Worm (Caenorhabditis elegans): ENCODE results near the gene fbxa-95.

fbxa-95 gene

DNA sequence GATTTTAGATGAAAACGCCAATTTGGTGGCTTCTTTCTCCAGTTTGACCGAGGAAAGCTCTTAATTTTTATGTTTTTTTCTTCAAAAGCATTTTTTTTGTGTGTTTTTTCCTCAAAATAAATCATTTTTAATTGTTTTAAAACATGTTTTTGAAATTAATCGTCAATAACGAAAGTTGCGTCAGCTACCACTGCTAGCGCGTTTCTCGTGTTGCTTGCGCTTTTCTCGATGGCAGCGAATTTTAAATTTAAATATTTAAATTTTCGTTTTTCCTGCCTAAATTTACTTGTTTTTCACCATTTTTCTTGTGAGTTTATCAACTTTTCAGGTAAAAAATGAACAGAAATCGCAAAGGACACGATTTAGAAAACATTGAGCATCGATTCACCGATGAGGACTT is 33.4 kb upstream of the fbxa-95 start, which contains the start of gene prde-1:
Gene prde-1 (plus strand): TSS at position 322 of the 400 bp plus-strand sequence.
- TF ChIP-seq ces-1 (GFP tag; optimal IDR thresholded peaks at IDR 0.05), result no peak

DNA sequence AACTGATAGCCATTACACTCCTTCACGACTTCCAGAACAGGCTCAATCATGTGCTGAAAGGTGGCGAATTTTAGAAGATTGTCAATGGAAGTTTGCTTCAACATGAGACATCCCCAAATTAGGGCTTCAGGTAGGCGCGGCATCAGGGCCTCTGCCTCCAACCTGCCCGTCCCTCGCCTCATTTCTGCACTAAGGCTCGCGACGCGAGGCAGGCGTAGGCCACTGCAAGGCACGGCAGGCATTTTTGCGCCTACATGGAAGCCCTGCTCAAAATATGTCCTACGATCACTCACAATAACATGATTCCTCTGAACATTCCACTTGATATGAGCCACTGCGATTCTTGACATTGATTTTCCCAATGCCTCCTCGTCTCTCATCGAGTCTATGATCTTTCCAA is 28.0 kb upstream of the fbxa-95 start:
- TF ChIP-seq ceh-43 (GFP tag; optimal IDR thresholded peaks at IDR 0.05), result no peak
- no peak for TF ChIP-seq elt-3 (tag; optimal IDR thresholded peaks at IDR 0.05)
- TF ChIP-seq ceh-83 (GFP tag; optimal IDR thresholded peaks at IDR 0.05), result no peak
- no peak for TF ChIP-seq flh-1 (GFP tag; optimal IDR thresholded peaks at IDR 0.05)
- no peak for TF ChIP-seq sem-2 (GFP tag; optimal IDR thresholded peaks at IDR 0.05)
- TF ChIP-seq nhr-2 (tag; optimal IDR thresholded peaks at IDR 0.05), result no peak
- no peak for TF ChIP-seq ces-1 (GFP tag; optimal IDR thresholded peaks at IDR 0.05)
- no peak for TF ChIP-seq mab-5 (tag; optimal IDR thresholded peaks at IDR 0.05)
- TF ChIP-seq elt-1 (tag; optimal IDR thresholded peaks at IDR 0.05; ENCODE audit: borderline replicate concordance, insufficient read depth), result no peak
- no peak for TF ChIP-seq ztf-11 (tag; optimal IDR thresholded peaks at IDR 0.05)
- no peak for TF ChIP-seq ham-2 (GFP tag; optimal IDR thresholded peaks at IDR 0.05)
- no peak for TF ChIP-seq ceh-39 (tag; optimal IDR thresholded peaks at IDR 0.05)
- no peak for TF ChIP-seq hlh-1 (tag; optimal IDR thresholded peaks at IDR 0.05)

DNA sequence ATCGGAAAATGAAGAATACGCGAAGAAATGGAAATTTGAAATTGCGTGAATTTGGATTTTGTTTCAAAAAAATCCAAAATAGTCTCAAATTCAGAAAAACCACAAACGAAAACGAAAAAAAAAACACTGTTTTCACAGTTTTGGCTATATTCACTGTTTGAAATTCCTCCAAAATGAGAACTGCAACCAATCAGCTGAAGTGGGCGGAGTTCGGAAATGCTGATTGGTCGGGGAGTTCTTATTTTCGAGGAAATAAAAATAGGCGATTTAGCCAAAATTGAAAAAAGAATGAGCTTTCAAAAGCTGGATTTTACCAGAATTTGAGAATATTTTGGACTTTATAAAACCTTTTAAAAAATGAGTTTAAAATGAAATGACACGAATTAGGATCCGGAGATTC is 26.4 kb upstream of the fbxa-95 start, which contains the start of gene glb-14:
Gene glb-14 (minus strand): TSS at position 97 of the 400 bp plus-strand sequence.
- TF ChIP-seq unc-62 (GFP tag; optimal IDR thresholded peaks at IDR 0.05), result no peak
- no peak for TF ChIP-seq ceh-43 (GFP tag; optimal IDR thresholded peaks at IDR 0.05)
- no peak for TF ChIP-seq nhr-12 (tag; optimal IDR thresholded peaks at IDR 0.05)
- TF ChIP-seq sptf-1 (tag; optimal IDR thresholded peaks at IDR 0.05), result no peak
- no peak for TF ChIP-seq hlh-1 (tag; optimal IDR thresholded peaks at IDR 0.05)
- no peak for TF ChIP-seq nhr-2 (tag; optimal IDR thresholded peaks at IDR 0.05)
- TF ChIP-seq elt-1 (tag; optimal IDR thresholded peaks at IDR 0.05; ENCODE audit: borderline replicate concordance, insufficient read depth), result no peak
- no peak for TF ChIP-seq nhr-237 (tag; optimal IDR thresholded peaks at IDR 0.05)
- no peak for TF ChIP-seq lin-13 (tag; optimal IDR thresholded peaks at IDR 0.05)
- no peak for TF ChIP-seq nhr-28 (tag; optimal IDR thresholded peaks at IDR 0.05)
- TF ChIP-seq nhr-76 (tag; optimal IDR thresholded peaks at IDR 0.05), result no peak
- no peak for TF ChIP-seq elt-3 (tag; optimal IDR thresholded peaks at IDR 0.05)
- TF ChIP-seq cnd-1 (tag; optimal IDR thresholded peaks at IDR 0.05), result no peak
- TF ChIP-seq lin-32 (GFP tag; optimal IDR thresholded peaks at IDR 0.05), result no peak
- no peak for TF ChIP-seq mep-1 (tag; optimal IDR thresholded peaks at IDR 0.05)

DNA sequence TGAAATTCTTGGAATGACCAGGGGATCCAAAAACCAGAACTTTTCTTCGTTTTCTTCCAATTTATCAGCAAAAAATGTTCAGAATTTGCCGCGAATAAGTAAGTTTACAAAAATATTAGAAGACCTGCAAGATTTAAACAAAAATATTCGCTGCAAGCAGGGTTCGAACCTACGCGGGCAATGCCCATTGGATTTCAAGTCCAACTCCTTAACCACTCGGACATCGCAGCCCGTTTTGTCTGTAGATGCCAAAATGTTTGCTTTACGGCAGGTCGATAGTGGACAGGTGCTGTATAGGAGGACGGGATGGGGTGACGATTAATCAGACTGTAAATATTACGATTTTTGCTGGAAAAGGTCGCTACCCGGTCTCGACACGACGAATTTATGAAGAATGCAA is 23.5 kb upstream of the fbxa-95 start:
- TF ChIP-seq drap-1 (GFP tag; optimal IDR thresholded peaks at IDR 0.05) (peak; percentile 62), sptf-1 (tag; optimal IDR thresholded peaks at IDR 0.05) (peak; percentile 17), pha-4 (tag; optimal IDR thresholded peaks at IDR 0.05) (no peak)

DNA sequence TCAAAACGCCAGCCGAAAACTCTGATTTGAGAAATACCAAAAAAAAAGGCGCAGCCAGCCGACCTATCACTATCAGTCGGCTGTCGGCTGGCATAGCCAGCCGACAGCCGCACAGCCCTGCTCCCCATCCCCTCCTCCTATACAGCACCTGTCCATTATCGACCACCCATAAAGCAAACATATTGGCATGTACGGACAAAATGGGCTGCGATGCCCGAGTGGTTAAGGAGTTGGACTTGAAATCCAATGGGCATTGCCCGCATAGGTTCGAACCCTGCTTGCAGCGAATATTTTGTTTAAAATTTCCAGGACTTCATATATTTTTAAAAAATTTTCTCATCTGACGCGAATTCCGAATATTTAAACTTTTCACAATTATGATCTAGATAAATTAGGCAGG is 20.9 kb upstream of the fbxa-95 start:
- TF ChIP-seq unc-120 (tag; optimal IDR thresholded peaks at IDR 0.05; ENCODE audit: poor library complexity, severe bottlenecking), result no peak
- TF ChIP-seq drap-1 (GFP tag; optimal IDR thresholded peaks at IDR 0.05), result peak; percentile 7

DNA sequence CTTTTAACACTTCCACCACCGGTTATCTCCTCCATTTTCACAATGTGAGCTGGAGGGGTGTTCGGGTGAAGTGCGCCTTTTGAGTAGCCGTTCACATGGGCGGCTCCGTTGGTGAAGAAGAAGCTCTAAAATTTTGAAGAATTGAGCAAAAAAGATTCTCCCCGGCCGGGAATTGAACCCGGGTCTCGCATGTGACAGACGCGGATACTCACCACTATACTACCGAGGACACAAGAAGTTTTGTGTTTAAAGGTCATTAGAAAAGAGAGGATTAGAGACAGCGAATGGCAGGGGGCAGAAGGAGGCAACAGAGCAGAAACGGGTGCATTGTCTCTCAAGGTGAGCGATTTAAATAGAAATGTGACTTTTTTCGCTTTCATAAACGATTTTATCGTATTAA is 19.6 kb upstream of the fbxa-95 start:
- peak; percentile 74 for TF ChIP-seq unc-120 (tag; optimal IDR thresholded peaks at IDR 0.05; ENCODE audit: poor library complexity, severe bottlenecking)
- peak; percentile 70 for TF ChIP-seq ham-2 (GFP tag; optimal IDR thresholded peaks at IDR 0.05)
- TF ChIP-seq elt-1 (tag; optimal IDR thresholded peaks at IDR 0.05; ENCODE audit: borderline replicate concordance, insufficient read depth), result no peak
- peak; percentile 91 for TF ChIP-seq M03D4.4 (tag; optimal IDR thresholded peaks at IDR 0.05)
- no peak for TF ChIP-seq blmp-1 (tag; optimal IDR thresholded peaks at IDR 0.05)
- peak; percentile 30 for TF ChIP-seq ces-1 (GFP tag; optimal IDR thresholded peaks at IDR 0.05)
- peak; percentile 91 for TF ChIP-seq mls-2 (tag; optimal IDR thresholded peaks at IDR 0.05)
- TF ChIP-seq snpc-4 (tag; optimal IDR thresholded peaks at IDR 0.05), result no peak
- no peak for TF ChIP-seq nhr-2 (tag; optimal IDR thresholded peaks at IDR 0.05)
- no peak for TF ChIP-seq unc-62 (GFP tag; optimal IDR thresholded peaks at IDR 0.05)
- TF ChIP-seq cnd-1 (tag; optimal IDR thresholded peaks at IDR 0.05), result peak; percentile 85
- TF ChIP-seq flh-1 (GFP tag; optimal IDR thresholded peaks at IDR 0.05), result peak; percentile 42
- peak; percentile 99 for TF ChIP-seq drap-1 (GFP tag; optimal IDR thresholded peaks at IDR 0.05)
- no peak for TF ChIP-seq unc-39 (tag; optimal IDR thresholded peaks at IDR 0.05)
- no peak for TF ChIP-seq ceh-39 (tag; optimal IDR thresholded peaks at IDR 0.05)
- peak; percentile 93 for TF ChIP-seq sptf-1 (tag; optimal IDR thresholded peaks at IDR 0.05)
- no peak for TF ChIP-seq mab-5 (tag; optimal IDR thresholded peaks at IDR 0.05)
- TF ChIP-seq lsy-2 (tag; optimal IDR thresholded peaks at IDR 0.05), result peak; percentile 19
- peak; percentile 83 for TF ChIP-seq ceh-43 (GFP tag; optimal IDR thresholded peaks at IDR 0.05)
- TF ChIP-seq mep-1 (tag; optimal IDR thresholded peaks at IDR 0.05), result no peak
- TF ChIP-seq lin-13 (tag; optimal IDR thresholded peaks at IDR 0.05), result peak; percentile 6
- peak; percentile 23 for TF ChIP-seq ztf-11 (tag; optimal IDR thresholded peaks at IDR 0.05)
- no peak for TF ChIP-seq zip-8 (tag; optimal IDR thresholded peaks at IDR 0.05)
- TF ChIP-seq lin-32 (GFP tag; optimal IDR thresholded peaks at IDR 0.05), result peak; percentile 71
- peak; percentile 68 for TF ChIP-seq bed-3 (GFP tag; optimal IDR thresholded peaks at IDR 0.05)
- TF ChIP-seq nhr-12 (tag; optimal IDR thresholded peaks at IDR 0.05), result no peak
- TF ChIP-seq pha-4 (tag; optimal IDR thresholded peaks at IDR 0.05), result no peak
- peak; percentile 93 for TF ChIP-seq ceh-83 (GFP tag; optimal IDR thresholded peaks at IDR 0.05)
- no peak for TF ChIP-seq elt-3 (tag; optimal IDR thresholded peaks at IDR 0.05)
- TF ChIP-seq sem-2 (GFP tag; optimal IDR thresholded peaks at IDR 0.05), result peak; percentile 77
- no peak for TF ChIP-seq nhr-237 (tag; optimal IDR thresholded peaks at IDR 0.05)
- TF ChIP-seq tbx-8 (GFP tag; optimal IDR thresholded peaks at IDR 0.05), result peak; percentile 68
- peak; percentile 19 for TF ChIP-seq nhr-28 (tag; optimal IDR thresholded peaks at IDR 0.05)
- no peak for TF ChIP-seq nhr-76 (tag; optimal IDR thresholded peaks at IDR 0.05)
- TF ChIP-seq hlh-1 (tag; optimal IDR thresholded peaks at IDR 0.05), result peak; percentile 19
